Worm (Caenorhabditis elegans): ENCODE results near the gene pals-25.

The pals-25 gene

DNA sequence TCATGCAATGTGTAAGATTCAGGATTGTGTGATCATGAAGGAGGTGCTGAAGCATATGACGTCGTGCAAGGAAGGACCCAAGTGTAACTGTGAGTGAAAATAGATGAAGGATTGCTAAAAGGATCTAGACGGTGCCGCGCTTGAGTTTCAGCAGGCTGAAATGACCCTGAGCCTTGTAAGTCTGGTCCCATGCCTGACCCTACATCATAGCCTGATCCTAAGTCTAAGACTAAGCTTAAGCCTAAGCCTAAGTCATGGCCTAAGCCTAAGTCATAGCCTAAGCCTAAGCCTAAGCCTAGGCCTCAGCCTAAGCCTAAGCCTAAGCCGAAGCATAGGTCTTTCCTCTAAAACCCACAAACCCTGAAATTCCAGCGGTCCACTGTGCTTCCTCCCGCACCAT is 16.4 kb upstream of the pals-25 start:
- TF ChIP-seq cebp-2 (GFP tag; IDR thresholded peaks at IDR 0.05) (no peak), egl-18 (GFP tag; IDR thresholded peaks at IDR 0.05) (no peak), madf-8 (GFP tag; conservative IDR thresholded peaks at IDR 0.05) (no peak), sea-2 (GFP tag; IDR thresholded peaks at IDR 0.05) (no peak), nfyb-1 (GFP tag; IDR thresholded peaks at IDR 0.05) (no peak), tbx-9 (tag; optimal IDR thresholded peaks at IDR 0.05; ENCODE audit: borderline replicate concordance) (no peak), Y53F4B.3 (GFP tag; IDR thresholded peaks at IDR 0.05) (no peak), madf-10 (tag; optimal IDR thresholded peaks at IDR 0.05) (no peak), ztf-3 (GFP tag; optimal IDR thresholded peaks at IDR 0.05) (no peak), lsl-1 (GFP tag; optimal IDR thresholded peaks at IDR 0.05) (no peak), nfya-2 (GFP tag; IDR thresholded peaks at IDR 0.05) (no peak), attf-3 (GFP tag; conservative IDR thresholded peaks at IDR 0.05) (no peak), C06A6.2 (GFP tag; conservative IDR thresholded peaks at IDR 0.05) (no peak), egl-44 (GFP tag; IDR thresholded peaks at IDR 0.05) (no peak), F37B4.10 (GFP tag; IDR thresholded peaks at IDR 0.05) (no peak), D2030.7 (GFP tag; IDR thresholded peaks at IDR 0.05) (no peak), B0336.3 (GFP tag; IDR thresholded peaks at IDR 0.05) (no peak), Y79H2A.3 (GFP tag; conservative IDR thresholded peaks at IDR 0.05) (no peak)

ce11 chrIII:120199-120598 is 14.1 kb upstream of the pals-25 start, which contains the start of gene pals-24:
pals-24 (plus strand) TSS chrIII:120435.
- TF ChIP-seq cebp-1 (GFP tag; IDR thresholded peaks at IDR 0.05) = peak; percentile 74; the same call in 1 of the 2 replicates
- peak; percentile 76 for TF ChIP-seq cebp-1 (tag; optimal IDR thresholded peaks at IDR 0.05)
- no peak for TF ChIP-seq mxl-1 (tag; optimal IDR thresholded peaks at IDR 0.05)
- TF ChIP-seq attf-5 (GFP tag; optimal IDR thresholded peaks at IDR 0.05) = peak; percentile 43
- TF ChIP-seq unc-62 (GFP tag; optimal IDR thresholded peaks at IDR 0.05) = no peak
- TF ChIP-seq pha-4 (tag; optimal IDR thresholded peaks at IDR 0.05) = peak; percentile 16
- TF ChIP-seq nhr-80 (tag; optimal IDR thresholded peaks at IDR 0.05) = peak; percentile 89
- TF ChIP-seq ceh-91 (GFP tag; IDR thresholded peaks at IDR 0.05) = no peak
- TF ChIP-seq nhr-120 (GFP tag; IDR thresholded peaks at IDR 0.05) = no peak
- peak; percentile 46 for TF ChIP-seq dox-1 (GFP tag; IDR thresholded peaks at IDR 0.05)
- TF ChIP-seq ama-1 (optimal IDR thresholded peaks at IDR 0.05) = no peak
- TF ChIP-seq ama-1 (GFP tag; optimal IDR thresholded peaks at IDR 0.05) = no peak
- TF ChIP-seq snpc-1.1 (tag; optimal IDR thresholded peaks at IDR 0.05; ENCODE audit: insufficient read depth) = no peak

DNA sequence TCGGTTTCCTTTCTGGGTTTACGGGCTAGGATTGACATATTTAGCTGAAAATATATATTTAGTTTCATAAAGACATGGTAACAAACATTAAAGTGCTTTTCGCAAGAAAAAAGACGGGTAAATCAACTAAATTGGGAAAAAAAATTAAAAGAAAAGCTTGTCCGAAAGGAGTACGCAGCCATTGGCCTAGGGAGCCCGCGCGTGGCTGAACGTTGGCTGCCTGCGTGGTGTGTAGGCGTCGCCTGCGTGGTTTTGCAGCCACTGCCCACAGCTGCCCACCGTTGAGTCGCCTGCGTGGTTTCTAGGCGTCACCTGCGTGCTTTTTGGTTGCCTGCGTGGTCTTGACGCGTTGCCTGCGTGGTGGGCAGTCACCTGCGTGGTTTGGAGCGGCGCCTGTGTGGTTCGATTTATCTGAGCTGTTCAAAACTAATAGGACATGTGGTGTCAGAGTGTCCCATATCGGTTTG is 12.3 kb upstream of the pals-25 start, which contains the start of gene C29F9.12:
TSS of gene C29F9.12 (minus strand) at position 51 of the 467 bp plus-strand sequence.
- TF ChIP-seq egrh-3 (GFP tag; IDR thresholded peaks at IDR 0.05) (0 out of 2 replicates have a peak, but pooled peaks have one; percentile 24), dox-1 (GFP tag; IDR thresholded peaks at IDR 0.05) (peak; percentile 52; the same call in 1 of the 2 replicates)

DNA sequence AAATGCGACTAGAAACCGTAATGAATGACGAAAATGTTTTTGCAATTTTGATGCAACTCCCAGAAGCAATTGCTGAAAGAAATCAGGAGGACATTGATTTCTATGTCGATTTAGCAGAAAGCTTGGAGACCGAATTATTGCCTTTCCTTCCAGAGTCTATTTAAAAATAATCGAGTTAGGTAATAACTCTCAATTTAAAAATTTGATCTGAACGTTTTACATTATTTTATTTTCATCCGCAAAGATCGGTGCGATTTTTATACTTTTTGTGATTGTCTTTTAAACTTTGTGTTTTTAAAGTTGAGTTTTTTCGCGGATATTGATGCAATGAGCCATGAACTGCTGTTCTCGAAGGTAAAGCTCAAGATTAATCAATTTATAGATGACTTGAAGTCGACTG is 9.8 kb upstream of the pals-25 start, which contains the start of gene pals-23:
TSS of gene pals-23 (plus strand) at position 301 of the 400 bp plus-strand sequence.
- TF ChIP-seq unc-62 (GFP tag; optimal IDR thresholded peaks at IDR 0.05) (no peak), T26A5.8 (tag; optimal IDR thresholded peaks at IDR 0.05) (no peak), F39B2.1 (GFP tag; IDR thresholded peaks at IDR 0.05) (no peak), chd-7 (tag; optimal IDR thresholded peaks at IDR 0.05) (no peak), rec-8 (tag; optimal IDR thresholded peaks at IDR 0.05) (no peak), tbx-9 (tag; optimal IDR thresholded peaks at IDR 0.05; ENCODE audit: borderline replicate concordance) (no peak), ztf-18 (tag; optimal IDR thresholded peaks at IDR 0.05) (no peak), hlh-12 (tag; optimal IDR thresholded peaks at IDR 0.05) (no peak), D2030.7 (GFP tag; IDR thresholded peaks at IDR 0.05) (no peak), nhr-27 (tag; optimal IDR thresholded peaks at IDR 0.05) (no peak), unc-130 (GFP tag; optimal IDR thresholded peaks at IDR 0.05) (no peak), mes-4 (tag; optimal IDR thresholded peaks at IDR 0.05) (no peak), F10E7.11 (tag; optimal IDR thresholded peaks at IDR 0.05) (no peak), F23B12.7 (tag; optimal IDR thresholded peaks at IDR 0.05; ENCODE audit: insufficient read depth) (no peak)
